Worm (Caenorhabditis elegans): ENCODE data around the gene H35B03.1.

ce11 chrIV:5766804-5767203, 41.4 kb downstream of the H35B03.1 start:
- TF ChIP-seq unc-39 (tag; optimal IDR thresholded peaks at IDR 0.05) (no peak), aly-2 (tag; optimal IDR thresholded peaks at IDR 0.05) (no peak), nhr-25 (tag; optimal IDR thresholded peaks at IDR 0.05) (no peak), alr-1 (tag; optimal IDR thresholded peaks at IDR 0.05) (no peak)

Data from whole organism, L2 larva.